Fruit fly (Drosophila melanogaster) whole organism, embryonic: Measurements from ENCODE around the gene dpr3.

ENCODE experiments used
- Asciz ChIP-seq: fragments of 200-800 bp; sonication (Bioruptor generic); optimal IDR thresholded peaks from 2 replicates; lab custom pipeline; 2017; ENCODE audit warnings: missing biosample characterization, mild to moderate bottlenecking, missing genetic modification characterization, missing genetic modification reagents
- Bdp1 ChIP-seq: fragments of 200-800 bp; sonication (Bioruptor generic); optimal IDR thresholded peaks from 3 replicates; lab custom pipeline; 2016; ENCODE audit warnings: missing biosample characterization, missing genetic modification characterization
- CG11504 ChIP-seq: fragments of 200-800 bp; sonication (Bioruptor generic); optimal IDR thresholded peaks from 3 replicates; lab custom pipeline; 2019; ENCODE audit warnings: missing biosample characterization, mild to moderate bottlenecking, missing genetic modification characterization, moderate library complexity
- CG12391 ChIP-seq: fragments of 200-800 bp; sonication (Bioruptor generic); optimal IDR thresholded peaks from 3 replicates; lab custom pipeline; 2018; ENCODE audit warnings: missing biosample characterization, mild to moderate bottlenecking, missing genetic modification characterization, moderate library complexity
- CG13287 ChIP-seq: fragments of 200-800 bp; sonication (Bioruptor generic); IDR thresholded peaks from 2 replicates; pipeline ENCODE4 v1.3.6; 2022; ENCODE audit warnings: missing biosample characterization, missing genetic modification characterization; ENCODE audit not compliant: partially characterized antibody
- CG14860 ChIP-seq: fragments of 200-800 bp; sonication (Bioruptor generic); IDR thresholded peaks from 3 replicates; pipeline ENCODE4 v1.3.6; 2022; ENCODE audit warnings: missing biosample characterization, missing genetic modification characterization; ENCODE audit not compliant: partially characterized antibody
- CG16813 ChIP-seq: fragments of 200-800 bp; sonication (Bioruptor generic); IDR thresholded peaks from 3 replicates; pipeline ENCODE4 v1.3.6; 2022; ENCODE audit warnings: missing biosample characterization, missing genetic modification characterization; ENCODE audit not compliant: partially characterized antibody
- CG18262 ChIP-seq: fragments of 200-800 bp; optimal IDR thresholded peaks from 3 replicates; lab custom pipeline; 2019; ENCODE audit warnings: missing biosample characterization, mild to moderate bottlenecking, missing genetic modification characterization, moderate library complexity
- CG2678 ChIP-seq: fragments of 200-800 bp; sonication (Bioruptor generic); optimal IDR thresholded peaks from 3 replicates; lab custom pipeline; 2019; ENCODE audit warnings: missing biosample characterization, mild to moderate bottlenecking, missing genetic modification characterization, moderate library complexity
- CG31441 ChIP-seq: fragments of 200-800 bp; sonication (Bioruptor generic); IDR thresholded peaks from 2 replicates; pipeline ENCODE4 v1.3.6; 2022; ENCODE audit warnings: missing biosample characterization, missing genetic modification characterization
- CG34224 ChIP-seq: fragments of 200-800 bp; sonication (Bioruptor generic); IDR thresholded peaks from 3 replicates; pipeline ENCODE4 v1.3.6; 2022; ENCODE audit warnings: missing biosample characterization, missing genetic modification characterization; ENCODE audit not compliant: partially characterized antibody
- CG42726 ChIP-seq: fragments of 200-800 bp; sonication (Bioruptor generic); IDR thresholded peaks from 2 replicates; pipeline ENCODE4 v1.3.6; 2022; ENCODE audit warnings: missing biosample characterization, missing genetic modification characterization; ENCODE audit not compliant: partially characterized antibody
- CG6791 ChIP-seq: fragments of 200-800 bp; sonication (Bioruptor generic); IDR thresholded peaks from 3 replicates; pipeline ENCODE4 v1.3.6; 2022; ENCODE audit warnings: missing biosample characterization, missing genetic modification characterization; ENCODE audit not compliant: partially characterized antibody
- CG7963 ChIP-seq: fragments of 200-800 bp; sonication (Bioruptor generic); IDR thresholded peaks from 3 replicates; pipeline ENCODE4 v1.3.6; 2022; ENCODE audit warnings: missing biosample characterization, missing genetic modification characterization; ENCODE audit not compliant: partially characterized antibody
- CG9437 ChIP-seq: fragments of 200-800 bp; sonication (Bioruptor generic); optimal IDR thresholded peaks from 2 replicates; lab custom pipeline; 2018; ENCODE audit warnings: missing biosample characterization, mild to moderate bottlenecking, missing genetic modification characterization
- Dll ChIP-seq: fragments of 200-800 bp; sonication (Bioruptor generic); IDR thresholded peaks from 4 replicates; pipeline ENCODE4 v1.3.6; 2022; ENCODE audit warnings: missing biosample characterization, missing genetic modification characterization; ENCODE audit not compliant: partially characterized antibody
- Doc3 ChIP-seq: fragments of 200-800 bp; sonication (Bioruptor generic); IDR thresholded peaks from 3 replicates; pipeline ENCODE4 v1.3.6; 2022; ENCODE audit warnings: missing biosample characterization, missing genetic modification characterization; ENCODE audit not compliant: partially characterized antibody
- HLH4C ChIP-seq: fragments of 200-800 bp; sonication (Bioruptor generic); IDR thresholded peaks from 3 replicates; pipeline ENCODE4 v1.3.6; 2022; ENCODE audit warnings: missing biosample characterization, missing genetic modification characterization; ENCODE audit not compliant: partially characterized antibody
- HLHmδ ChIP-seq: fragments of 200-800 bp; sonication (Bioruptor generic); optimal IDR thresholded peaks from 2 replicates; lab custom pipeline; 2018; ENCODE audit warnings: missing biosample characterization, mild to moderate bottlenecking, missing genetic modification characterization, moderate library complexity
- NFAT ChIP-seq: fragments of 200-800 bp; sonication (Bioruptor generic); IDR thresholded peaks from 2 replicates; pipeline ENCODE4 v1.3.6; 2022; ENCODE audit warnings: missing biosample characterization, missing genetic modification characterization
- PHDP ChIP-seq: fragments of 200-800 bp; sonication (Bioruptor generic); optimal IDR thresholded peaks from 3 replicates; lab custom pipeline; 2018; ENCODE audit warnings: missing biosample characterization, mild to moderate bottlenecking, missing genetic modification characterization, moderate library complexity
- Scr ChIP-seq: fragments of 200-800 bp; sonication (Bioruptor generic); IDR thresholded peaks from 2 replicates; pipeline ENCODE4 v1.3.6; 2022; ENCODE audit warnings: missing biosample characterization, missing genetic modification characterization; ENCODE audit not compliant: partially characterized antibody
- al ChIP-seq: fragments of 200-800 bp; sonication (Bioruptor generic); IDR thresholded peaks from 2 replicates; pipeline ENCODE4 v1.3.6; 2022; ENCODE audit warnings: missing biosample characterization, missing genetic modification characterization
- amos ChIP-seq: fragments of 200-800 bp; sonication (Bioruptor generic); IDR thresholded peaks from 2 replicates; pipeline ENCODE4 v1.3.6; 2022; ENCODE audit warnings: missing biosample characterization, missing genetic modification characterization; ENCODE audit not compliant: partially characterized antibody
- cwo ChIP-seq: fragments of 200-800 bp; sonication (Bioruptor generic); optimal IDR thresholded peaks from 3 replicates; lab custom pipeline; 2017; ENCODE audit warnings: missing biosample characterization, missing genetic modification characterization, mild to moderate bottlenecking, moderate library complexity, missing genetic modification reagents
- ems ChIP-seq: fragments of 200-800 bp; sonication (Bioruptor generic); optimal IDR thresholded peaks from 3 replicates; lab custom pipeline; 2016; ENCODE audit warnings: missing biosample characterization, missing genetic modification characterization
- exex ChIP-seq: fragments of 200-800 bp; sonication (Bioruptor generic); optimal IDR thresholded peaks from 4 replicates; lab custom pipeline; 2018; ENCODE audit warnings: missing biosample characterization, mild to moderate bottlenecking, missing genetic modification characterization, moderate library complexity
- gcm ChIP-seq: fragments of 200-800 bp; sonication (Bioruptor generic); optimal IDR thresholded peaks from 2 replicates; lab custom pipeline; 2019; ENCODE audit warnings: missing biosample characterization, mild to moderate bottlenecking, missing genetic modification characterization, moderate library complexity
- hb ChIP-seq: fragments of 200-800 bp; sonication (Bioruptor generic); IDR thresholded peaks from 3 replicates; pipeline ENCODE4 v1.3.6; 2022; ENCODE audit warnings: missing biosample characterization, missing genetic modification characterization; ENCODE audit not compliant: partially characterized antibody
- hkb ChIP-seq, 2 experiments: fragments of 200-800 bp in 1 of 2; fragments of >200 bp in 1 of 2; sonication (Bioruptor generic) in 1 of 2; IDR thresholded peaks in 1 of 2; optimal IDR thresholded peaks in 1 of 2; 2 replicates each; pipeline versions ENCODE4 v1.3.6 to Lab custom; 2017 to 2022; ENCODE audit warnings: missing biosample characterization in 1 of 2, missing genetic modification characterization in 1 of 2
- knrl ChIP-seq: fragments of 200-800 bp; sonication (Bioruptor generic); IDR thresholded peaks from 3 replicates; pipeline ENCODE4 v1.3.6; 2022; ENCODE audit warnings: missing biosample characterization, missing genetic modification characterization; ENCODE audit not compliant: partially characterized antibody
- nerfin-2 ChIP-seq: fragments of 200-800 bp; sonication (Bioruptor generic); IDR thresholded peaks from 2 replicates; pipeline ENCODE4 v1.3.6; 2022; ENCODE audit warnings: missing biosample characterization, missing genetic modification characterization; ENCODE audit not compliant: partially characterized antibody
- sqz ChIP-seq: fragments of 200-800 bp; sonication (Bioruptor generic); optimal IDR thresholded peaks from 3 replicates; lab custom pipeline; 2018; ENCODE audit warnings: missing biosample characterization, mild to moderate bottlenecking, missing genetic modification characterization
- tap ChIP-seq: fragments of 200-800 bp; optimal IDR thresholded peaks from 3 replicates; lab custom pipeline; 2019; ENCODE audit warnings: missing biosample characterization, mild to moderate bottlenecking, missing genetic modification characterization, moderate library complexity
- tna ChIP-seq: fragments of 200-800 bp; sonication (Bioruptor generic); IDR thresholded peaks from 2 replicates; pipeline ENCODE4 v1.3.6; 2022; ENCODE audit warnings: missing biosample characterization, missing genetic modification characterization; ENCODE audit not compliant: partially characterized antibody
- unc-4 ChIP-seq: fragments of 200-800 bp; sonication (Bioruptor generic); IDR thresholded peaks from 2 replicates; pipeline ENCODE4 v1.3.6; 2022; ENCODE audit warnings: missing biosample characterization, missing genetic modification characterization; ENCODE audit not compliant: partially characterized antibody
- vnd ChIP-seq: fragments of 200-800 bp; sonication (Bioruptor generic); IDR thresholded peaks from 3 replicates; pipeline ENCODE4 v1.3.6; 2022; ENCODE audit warnings: missing biosample characterization, missing genetic modification characterization; ENCODE audit not compliant: partially characterized antibody
- vvl ChIP-seq: fragments of 200-800 bp; sonication (Bioruptor generic); IDR thresholded peaks from 2 replicates; pipeline ENCODE4 v1.3.6; 2022; ENCODE audit warnings: missing biosample characterization, missing genetic modification characterization

dpr3 gene

dm6 chr2L:2010335-2011061 is 99.2 kb downstream of the dpr3 start (continued):
- TF ChIP-seq CG9437 (no peak), vvl (GFP tag; lab: Robert Waterston, UW) (0 out of 2 replicates have a peak, but pooled peaks have one; percentile 17), CG13287 (GFP tag; lab: Robert Waterston, UW) (peak; percentile 9; the same call in 1 of the 2 replicates), CG18262 (peak; percentile 26), CG6791 (peak; percentile 93), CG2678 (tag; lab: Kevin White, UChicago) (peak; percentile 16), Asciz (no peak), CG7963 (GFP tag; lab: Robert Waterston, UW) (peak; percentile 81), CG14860 (peak; percentile 81), al (GFP tag; lab: Robert Waterston, UW) (no peak), unc-4 (peak; percentile 22; the same call in 1 of the 2 replicates), hkb (optimal IDR thresholded peaks at IDR 0.05; lab: Kevin White, UChicago) (no peak), hkb (GFP tag; IDR thresholded peaks at IDR 0.05; lab: Robert Waterston, UW) (0 out of 2 replicates have a peak, but pooled peaks have one; percentile 12), gcm (GFP tag; lab: Kevin White, UChicago) (peak; percentile 14), Doc3 (GFP tag; lab: Robert Waterston, UW) (0 out of 3 replicates have a peak, but pooled peaks have one; percentile 27), NFAT (no peak), knrl (peak; percentile 55), PHDP (tag; lab: Kevin White, UChicago) (no peak), Bdp1 (GFP tag; lab: Kevin White, UChicago) (peak; percentile 99), vnd (peak; percentile 60; the same call in 2 of the 3 replicates), tna (GFP tag; lab: Robert Waterston, UW) (peak; percentile 71; the same call in 1 of the 2 replicates), Dll (GFP tag; lab: Robert Waterston, UW) (peak; percentile 64; the same call in 2 of the 4 replicates), CG34224 (GFP tag; lab: Robert Waterston, UW) (peak; percentile 56; the same call in 2 of the 3 replicates), HLH4C (peak; percentile 76), CG12391 (tag; lab: Kevin White, UChicago) (peak; percentile 48), HLHmδ (GFP tag; lab: Kevin White, UChicago) (no peak), CG42726 (GFP tag; lab: Robert Waterston, UW) (peak; percentile 92), amos (GFP tag; lab: Robert Waterston, UW) (peak; percentile 85), exex (tag; lab: Kevin White, UChicago) (peak; percentile 40), CG31441 (GFP tag; lab: Robert Waterston, UW) (peak; percentile 33; the same call in 1 of the 2 replicates), hb (GFP tag; lab: Robert Waterston, UW) (0 out of 3 replicates have a peak, but pooled peaks have one; percentile 50), cwo (peak; percentile 92), tap (tag; lab: Kevin White, UChicago) (peak; percentile 25), nerfin-2 (peak; percentile 73), sqz (GFP tag; lab: Kevin White, UChicago) (peak; percentile 32), Scr (peak; percentile 77), CG11504 (tag; lab: Kevin White, UChicago) (peak; percentile 13), CG16813 (GFP tag; lab: Robert Waterston, UW) (peak; percentile 90), ems (GFP tag; lab: Kevin White, UChicago) (no peak)
